Worm (Caenorhabditis elegans) whole organism, L2 larva: Measurements from ENCODE around the gene Y38E10A.14.

Source experiments
- aly-2 ChIP-seq: fragments of 150-350 bp; optimal IDR thresholded peaks from 2 replicates; lab custom pipeline; 2014; ENCODE audit warnings: missing biosample characterization, missing genetic modification characterization
- ceh-82 ChIP-seq: fragments of 150-350 bp; optimal IDR thresholded peaks from 2 replicates; lab custom pipeline; 2014; ENCODE audit warnings: missing biosample characterization, missing genetic modification characterization
- fos-1 ChIP-seq: fragments of 150-350 bp; optimal IDR thresholded peaks from 2 replicates; lab custom pipeline; 2014; ENCODE audit warnings: missing biosample characterization, missing genetic modification characterization
- nhr-25 ChIP-seq: fragments of 150-350 bp; sonication (generic microtip); optimal IDR thresholded peaks from 3 replicates; lab custom pipeline; 2014; ENCODE audit warnings: missing biosample characterization, missing genetic modification characterization
- nhr-77 ChIP-seq: fragments of 150-350 bp; optimal IDR thresholded peaks from 2 replicates; lab custom pipeline; 2014; ENCODE audit warnings: missing biosample characterization, missing genetic modification characterization

ce11 chrII:12606108-12606507 is 18.2 kb downstream of the Y38E10A.14 start:
- TF ChIP-seq ceh-82 (no peak), fos-1 (no peak), aly-2 (tag; lab: Kevin White, UChicago) (no peak), nhr-25 (tag; lab: Kevin White, UChicago) (no peak), nhr-77 (tag; lab: Kevin White, UChicago) (no peak)
